Fruit fly (Drosophila melanogaster) whole organism, adult: ENCODE data around the gene CG15208.
A peak's percentile ranks its signal among the peaks of the same experiment; 100 is the strongest.

ENCODE experiments used
- CG11617 ChIP-seq: fragments of 200-800 bp; sonication (Bioruptor generic); optimal IDR thresholded peaks from 2 replicates; lab custom pipeline; 2017; ENCODE audit warnings: mild to moderate bottlenecking, missing biosample characterization, missing genetic modification reagents, missing genetic modification characterization
- CG12768 ChIP-seq: fragments of 200-800 bp; sonication (Bioruptor generic); optimal IDR thresholded peaks from 2 replicates; lab custom pipeline; 2017; ENCODE audit warnings: missing biosample characterization, missing genetic modification characterization, mild to moderate bottlenecking, moderate library complexity, missing genetic modification reagents
- CG14711 ChIP-seq: fragments of 200-800 bp; sonication (Bioruptor generic); optimal IDR thresholded peaks from 2 replicates; lab custom pipeline; 2018; ENCODE audit warnings: missing biosample characterization, mild to moderate bottlenecking, missing genetic modification characterization, moderate library complexity
- CG1620 ChIP-seq: fragments of 200-800 bp; sonication (Bioruptor generic); optimal IDR thresholded peaks from 2 replicates; lab custom pipeline; 2016; ENCODE audit warnings: missing biosample characterization, missing genetic modification characterization
- CG33017 ChIP-seq: fragments of 200-800 bp; sonication (Bioruptor generic); optimal IDR thresholded peaks from 2 replicates; lab custom pipeline; 2018; ENCODE audit warnings: missing biosample characterization, mild to moderate bottlenecking, missing genetic modification characterization, moderate library complexity
- CG5204 ChIP-seq: fragments of 200-800 bp; sonication (Bioruptor generic); optimal IDR thresholded peaks from 2 replicates; lab custom pipeline; 2016; ENCODE audit warnings: missing biosample characterization, missing genetic modification characterization
- CG7045 ChIP-seq: fragments of 200-800 bp; sonication (Bioruptor generic); optimal IDR thresholded peaks from 2 replicates; lab custom pipeline; 2017; ENCODE audit warnings: missing biosample characterization, mild to moderate bottlenecking, missing genetic modification characterization
- CG7101 ChIP-seq: fragments of 200-800 bp; sonication (Bioruptor generic); optimal IDR thresholded peaks from 2 replicates; lab custom pipeline; 2018; ENCODE audit warnings: missing biosample characterization, mild to moderate bottlenecking, missing genetic modification characterization, moderate library complexity
- Clk ChIP-seq: fragments of 200-800 bp; sonication (Bioruptor generic); optimal IDR thresholded peaks from 2 replicates; lab custom pipeline; 2017; ENCODE audit warnings: missing biosample characterization, missing genetic modification characterization
- Crg-1 ChIP-seq: fragments of 200-800 bp; sonication (Bioruptor generic); optimal IDR thresholded peaks from 2 replicates; lab custom pipeline; 2016; ENCODE audit warnings: missing biosample characterization, missing genetic modification characterization
- Hr96 ChIP-seq: fragments of 200-800 bp; sonication (Bioruptor generic); optimal IDR thresholded peaks from 2 replicates; lab custom pipeline; 2016; ENCODE audit warnings: missing biosample characterization, missing genetic modification characterization
- Mnt ChIP-seq: fragments of 200-800 bp; sonication (Bioruptor generic); optimal IDR thresholded peaks from 2 replicates; lab custom pipeline; 2016; ENCODE audit warnings: missing biosample characterization, mild to moderate bottlenecking, missing genetic modification characterization
- bab1 ChIP-seq: fragments of 200-800 bp; sonication (Bioruptor generic); optimal IDR thresholded peaks from 3 replicates; lab custom pipeline; 2019; ENCODE audit warnings: missing biosample characterization, mild to moderate bottlenecking, missing genetic modification characterization, moderate library complexity
- cic ChIP-seq: fragments of 200-800 bp; sonication (Bioruptor generic); optimal IDR thresholded peaks from 2 replicates; lab custom pipeline; 2017; ENCODE audit warnings: missing biosample characterization, mild to moderate bottlenecking, missing genetic modification characterization, moderate library complexity
- cnc ChIP-seq, 2 experiments: fragments of >200 bp; optimal IDR thresholded peaks; 2 replicates each; lab custom pipeline; 2017
- kay ChIP-seq: fragments of 200-800 bp; sonication (Bioruptor generic); peaks from one replicate; lab custom pipeline; 2016; ENCODE audit warnings: missing biosample characterization, missing genetic modification characterization, borderline replicate concordance
- ovo ChIP-seq: fragments of 200-800 bp; sonication (Bioruptor generic); optimal IDR thresholded peaks from 2 replicates; lab custom pipeline; 2016; ENCODE audit warnings: missing biosample characterization, missing genetic modification characterization
- pad ChIP-seq: fragments of 200-800 bp; sonication (Bioruptor generic); optimal IDR thresholded peaks from 3 replicates; lab custom pipeline; 2017; ENCODE audit warnings: missing biosample characterization, missing genetic modification characterization, mild to moderate bottlenecking, moderate library complexity, missing genetic modification reagents
- tj ChIP-seq: fragments of 200-800 bp; sonication (Bioruptor generic); optimal IDR thresholded peaks from 3 replicates; lab custom pipeline; 2017; ENCODE audit warnings: missing biosample characterization, mild to moderate bottlenecking, missing genetic modification characterization, moderate library complexity
- toe ChIP-seq: fragments of 200-800 bp; sonication (Bioruptor generic); optimal IDR thresholded peaks from 2 replicates; lab custom pipeline; 2016; ENCODE audit warnings: missing biosample characterization, missing genetic modification characterization

Gene CG15208

dm6 chrX:10899665-10900064 is at the start of gene CG15208:
CG15208 (plus strand) TSS chrX:10899965.
- TF ChIP-seq CG7101 (tag; lab: Kevin White, UChicago) (no peak), CG14711 (tag; lab: Kevin White, UChicago) (no peak), kay (GFP tag; lab: Kevin White, UChicago) (no peak), Hr96 (GFP tag; lab: Kevin White, UChicago) (no peak), Mnt (GFP tag; lab: Kevin White, UChicago) (no peak), CG1620 (GFP tag; lab: Kevin White, UChicago) (no peak), tj (GFP tag; lab: Kevin White, UChicago) (no peak), pad (GFP tag; lab: Kevin White, UChicago) (no peak), CG7045 (GFP tag; lab: Kevin White, UChicago) (no peak), Crg-1 (no peak), cnc (optimal IDR thresholded peaks at IDR 0.05; lab: Kevin White, UChicago) (no peak), CG5204 (GFP tag; lab: Kevin White, UChicago) (no peak), CG33017 (no peak), cic (GFP tag; lab: Kevin White, UChicago) (no peak), toe (GFP tag; lab: Kevin White, UChicago) (no peak), CG12768 (GFP tag; lab: Kevin White, UChicago) (no peak), ovo (no peak), Clk (no peak), bab1 (no peak), CG11617 (GFP tag; lab: Kevin White, UChicago) (no peak)

- TF ChIP-seq CG12768 (GFP tag; lab: Kevin White, UChicago) (no peak), Clk (no peak), pad (GFP tag; lab: Kevin White, UChicago) (no peak), CG14711 (tag; lab: Kevin White, UChicago) (peak; percentile 51), ovo (peak; percentile 35), cnc (optimal IDR thresholded peaks at IDR 0.05; lab: Kevin White, UChicago) (no peak), CG11617 (GFP tag; lab: Kevin White, UChicago) (no peak), tj (GFP tag; lab: Kevin White, UChicago) (no peak), Mnt (GFP tag; lab: Kevin White, UChicago) (peak; percentile 14), bab1 (peak; percentile 39), kay (GFP tag; lab: Kevin White, UChicago) (no peak), CG33017 (no peak), CG7101 (tag; lab: Kevin White, UChicago) (peak; percentile 3), cic (GFP tag; lab: Kevin White, UChicago) (no peak), Crg-1 (no peak), Hr96 (GFP tag; lab: Kevin White, UChicago) (no peak), CG1620 (GFP tag; lab: Kevin White, UChicago) (no peak), toe (GFP tag; lab: Kevin White, UChicago) (no peak), CG7045 (GFP tag; lab: Kevin White, UChicago) (no peak), CG5204 (GFP tag; lab: Kevin White, UChicago) (no peak)
These were observed 45.1 kb upstream of the CG15208 start, which contains the start of gene feo for dm6 chrX:10854686-10855085. feo (minus strand) TSS chrX:10854869.

- TF ChIP-seq cic (GFP tag; lab: Kevin White, UChicago) (no peak), kay (GFP tag; lab: Kevin White, UChicago) (no peak), CG12768 (GFP tag; lab: Kevin White, UChicago) (no peak), ovo (peak; percentile 92), pad (GFP tag; lab: Kevin White, UChicago) (peak; percentile 43), Crg-1 (peak; percentile 60), toe (GFP tag; lab: Kevin White, UChicago) (peak; percentile 75), CG7045 (GFP tag; lab: Kevin White, UChicago) (no peak), tj (GFP tag; lab: Kevin White, UChicago) (peak; percentile 35), cnc (optimal IDR thresholded peaks at IDR 0.05; lab: Kevin White, UChicago) (no peak), Mnt (GFP tag; lab: Kevin White, UChicago) (peak; percentile 63), CG11617 (GFP tag; lab: Kevin White, UChicago) (peak; percentile 5), CG1620 (GFP tag; lab: Kevin White, UChicago) (peak; percentile 84), CG33017 (no peak), Clk (no peak), Hr96 (GFP tag; lab: Kevin White, UChicago) (no peak), CG7101 (tag; lab: Kevin White, UChicago) (peak; percentile 77), CG14711 (tag; lab: Kevin White, UChicago) (peak; percentile 61), bab1 (peak; percentile 73), CG5204 (GFP tag; lab: Kevin White, UChicago) (no peak)
These were observed 42.4 kb upstream of the CG15208 start, which contains the start of the genes sofe and CG2186 for dm6 chrX:10857376-10857775. sofe (minus strand) TSS chrX:10857413. CG2186 (plus strand) TSS chrX:10857655.

- no peak for TF ChIP-seq cnc (optimal IDR thresholded peaks at IDR 0.05; lab: Kevin White, UChicago)
- peak; percentile 62 for TF ChIP-seq Mnt (GFP tag; lab: Kevin White, UChicago)
These were observed 41.9 kb upstream of the CG15208 start for dm6 chrX:10857853-10858252.

dm6 chrX:10865580-10866331 is 34.0 kb upstream of the CG15208 start:
- TF ChIP-seq CG14711 (tag; lab: Kevin White, UChicago) (no peak), kay (GFP tag; lab: Kevin White, UChicago) (peak; percentile 78)

dm6 chrX:10867692-10868091 is 32.1 kb upstream of the CG15208 start:
- TF ChIP-seq CG14711 (tag; lab: Kevin White, UChicago) (no peak), ovo (no peak), CG5204 (GFP tag; lab: Kevin White, UChicago) (no peak), pad (GFP tag; lab: Kevin White, UChicago) (no peak), CG1620 (GFP tag; lab: Kevin White, UChicago) (no peak), CG7101 (tag; lab: Kevin White, UChicago) (no peak), tj (GFP tag; lab: Kevin White, UChicago) (no peak), Clk (no peak), Crg-1 (no peak), toe (GFP tag; lab: Kevin White, UChicago) (no peak), Mnt (GFP tag; lab: Kevin White, UChicago) (no peak), CG33017 (no peak)
